Fruit fly (Drosophila melanogaster): ENCODE measurements around the gene CG31909.

- TF ChIP-seq Snoo (tag; optimal IDR thresholded peaks at IDR 0.05) = no peak
- no peak for TF ChIP-seq CG15710 (tag; optimal IDR thresholded peaks at IDR 0.05)
Observed at dm6 chr2L:7240964-7241363, 16.3 kb upstream of the CG31909 start.
